Fruit fly (Drosophila melanogaster) whole organism, embryonic: Measurements from ENCODE around the gene Pi4KIIalpha.
A peak's percentile ranks its signal among the peaks of the same experiment; 100 is the strongest.

Experiments used
- Adf1 ChIP-seq: fragments of 200-800 bp; sonication (Bioruptor generic); IDR thresholded peaks from 2 replicates; pipeline ENCODE4 v1.3.6; 2022; ENCODE audit warnings: missing biosample characterization, missing genetic modification characterization
- Asciz ChIP-seq: fragments of 200-800 bp; sonication (Bioruptor generic); optimal IDR thresholded peaks from 2 replicates; lab custom pipeline; 2017; ENCODE audit warnings: missing biosample characterization, mild to moderate bottlenecking, missing genetic modification characterization, missing genetic modification reagents
- CG11696 ChIP-seq: fragments of 200-800 bp; sonication (Bioruptor generic); IDR thresholded peaks from 2 replicates; pipeline ENCODE4 v1.3.6; 2022; ENCODE audit warnings: missing biosample characterization, missing genetic modification characterization
- CG12236 ChIP-seq: fragments of 200-800 bp; sonication (Bioruptor generic); optimal IDR thresholded peaks from 2 replicates; lab custom pipeline; 2016; ENCODE audit warnings: missing biosample characterization, missing genetic modification characterization
- CG12659 ChIP-seq: fragments of 200-800 bp; sonication (Bioruptor generic); optimal IDR thresholded peaks from 3 replicates; lab custom pipeline; 2017; ENCODE audit warnings: mild to moderate bottlenecking, missing biosample characterization, missing genetic modification reagents, missing genetic modification characterization
- CG12769 ChIP-seq: fragments of 200-800 bp; sonication (Bioruptor generic); optimal IDR thresholded peaks from 2 replicates; lab custom pipeline; 2019; ENCODE audit warnings: missing biosample characterization, mild to moderate bottlenecking, missing genetic modification characterization, moderate library complexity
- CG14860 ChIP-seq: fragments of 200-800 bp; sonication (Bioruptor generic); IDR thresholded peaks from 3 replicates; pipeline ENCODE4 v1.3.6; 2022; ENCODE audit warnings: missing biosample characterization, missing genetic modification characterization; ENCODE audit not compliant: partially characterized antibody
- CG15479 ChIP-seq: fragments of 200-800 bp; sonication (Bioruptor generic); optimal IDR thresholded peaks from 3 replicates; lab custom pipeline; 2019; ENCODE audit warnings: missing biosample characterization, mild to moderate bottlenecking, missing genetic modification characterization, moderate library complexity
- CG15514 ChIP-seq: fragments of 200-800 bp; sonication (Bioruptor generic); optimal IDR thresholded peaks from 3 replicates; lab custom pipeline; 2017; ENCODE audit warnings: missing biosample characterization, missing genetic modification characterization, mild to moderate bottlenecking, moderate library complexity, missing genetic modification reagents
- CG17328 ChIP-seq: fragments of 200-800 bp; sonication (Bioruptor generic); IDR thresholded peaks from 2 replicates; pipeline ENCODE4 v1.3.6; 2022; ENCODE audit warnings: missing biosample characterization, missing genetic modification characterization
- CG2199 ChIP-seq: fragments of 200-800 bp; sonication (Bioruptor generic); IDR thresholded peaks from 3 replicates; pipeline ENCODE4 v1.3.6; 2022; ENCODE audit warnings: missing biosample characterization, missing genetic modification characterization
- CG2712 ChIP-seq: fragments of 200-800 bp; optimal IDR thresholded peaks from 3 replicates; lab custom pipeline; 2019; ENCODE audit warnings: missing biosample characterization, mild to moderate bottlenecking, missing genetic modification characterization, moderate library complexity
- CG32767 ChIP-seq: fragments of 200-800 bp; sonication (Bioruptor generic); IDR thresholded peaks from 2 replicates; pipeline ENCODE4 v1.3.6; 2022; ENCODE audit warnings: missing biosample characterization, missing genetic modification characterization
- CG34376 ChIP-seq: fragments of 200-800 bp; sonication (Bioruptor generic); optimal IDR thresholded peaks from 2 replicates; lab custom pipeline; 2018; ENCODE audit warnings: missing biosample characterization, mild to moderate bottlenecking, missing genetic modification characterization
- CG3847 ChIP-seq: fragments of 200-800 bp; sonication (Bioruptor generic); IDR thresholded peaks from 2 replicates; pipeline ENCODE4 v1.3.6; 2022; ENCODE audit warnings: missing biosample characterization, missing genetic modification characterization
- CG4328 ChIP-seq: fragments of 200-800 bp; sonication (Bioruptor generic); optimal IDR thresholded peaks from 3 replicates; lab custom pipeline; 2017; ENCODE audit warnings: missing biosample characterization, missing genetic modification reagents, missing genetic modification characterization
- CG6654 ChIP-seq: fragments of 200-800 bp; sonication (Bioruptor generic); optimal IDR thresholded peaks from 2 replicates; lab custom pipeline; 2017; ENCODE audit warnings: missing biosample characterization, mild to moderate bottlenecking, missing genetic modification characterization
- CG8281 ChIP-seq: fragments of 200-800 bp; sonication (Bioruptor generic); optimal IDR thresholded peaks from 2 replicates; lab custom pipeline; 2018; ENCODE audit warnings: missing biosample characterization, mild to moderate bottlenecking, missing genetic modification characterization, moderate library complexity
- CG8478 ChIP-seq: fragments of >200 bp; optimal IDR thresholded peaks from 2 replicates; lab custom pipeline; 2018
- CG8924 ChIP-seq: fragments of 200-800 bp; optimal IDR thresholded peaks from 3 replicates; lab custom pipeline; 2019; ENCODE audit warnings: missing biosample characterization, mild to moderate bottlenecking, missing genetic modification characterization, moderate library complexity
- CG9876 ChIP-seq: fragments of 200-800 bp; sonication (Bioruptor generic); optimal IDR thresholded peaks from 2 replicates; lab custom pipeline; 2016; ENCODE audit warnings: missing biosample characterization, missing genetic modification characterization
- Chrac-16 ChIP-seq: fragments of 200-800 bp; sonication (Bioruptor generic); optimal IDR thresholded peaks from 3 replicates; lab custom pipeline; 2016; ENCODE audit warnings: missing biosample characterization, missing genetic modification characterization
- D19A ChIP-seq: fragments of 200-800 bp; optimal IDR thresholded peaks from 3 replicates; lab custom pipeline; 2019; ENCODE audit warnings: missing biosample characterization, mild to moderate bottlenecking, missing genetic modification characterization, moderate library complexity
- Dp ChIP-seq: fragments of 200-800 bp; sonication (Bioruptor generic); optimal IDR thresholded peaks from 2 replicates; lab custom pipeline; 2018; ENCODE audit warnings: missing biosample characterization, mild to moderate bottlenecking, missing genetic modification characterization, moderate library complexity
- ERR ChIP-seq: fragments of 200-800 bp; sonication (Bioruptor generic); optimal IDR thresholded peaks from 2 replicates; lab custom pipeline; 2016; ENCODE audit warnings: missing biosample characterization, missing genetic modification characterization
- Elba2 ChIP-seq: fragments of 200-800 bp; sonication (Bioruptor generic); optimal IDR thresholded peaks from 3 replicates; lab custom pipeline; 2016; ENCODE audit warnings: missing biosample characterization, missing genetic modification characterization
- Ets97D ChIP-seq: fragments of 200-800 bp; sonication (Bioruptor generic); optimal IDR thresholded peaks from 3 replicates; lab custom pipeline; 2016; ENCODE audit warnings: missing biosample characterization, missing genetic modification characterization
- Meics ChIP-seq: fragments of 200-800 bp; sonication (Bioruptor generic); optimal IDR thresholded peaks from 2 replicates; lab custom pipeline; 2017; ENCODE audit warnings: missing biosample characterization, mild to moderate bottlenecking, missing genetic modification characterization
- Myb ChIP-seq: fragments of 200-800 bp; sonication (Bioruptor generic); optimal IDR thresholded peaks from 2 replicates; lab custom pipeline; 2016; ENCODE audit warnings: missing biosample characterization, missing genetic modification characterization
- NC2β ChIP-seq: fragments of 200-800 bp; sonication (Bioruptor generic); optimal IDR thresholded peaks from 2 replicates; lab custom pipeline; 2016; ENCODE audit warnings: missing biosample characterization, missing genetic modification characterization
- NfI ChIP-seq: fragments of 200-800 bp; sonication (Bioruptor generic); optimal IDR thresholded peaks from 3 replicates; lab custom pipeline; 2018; ENCODE audit warnings: missing biosample characterization, mild to moderate bottlenecking, missing genetic modification characterization, moderate library complexity
- Oli ChIP-seq: fragments of 200-800 bp; sonication (Bioruptor generic); optimal IDR thresholded peaks from 2 replicates; lab custom pipeline; 2018; ENCODE audit warnings: missing biosample characterization, mild to moderate bottlenecking, missing genetic modification characterization, moderate library complexity
- Sry-β ChIP-seq: fragments of 200-800 bp; sonication (Bioruptor generic); optimal IDR thresholded peaks from 2 replicates; lab custom pipeline; 2018; ENCODE audit warnings: missing biosample characterization, mild to moderate bottlenecking, missing genetic modification characterization, moderate library complexity
- btn ChIP-seq: fragments of 200-800 bp; sonication (Bioruptor generic); optimal IDR thresholded peaks from 2 replicates; lab custom pipeline; 2016; ENCODE audit warnings: missing biosample characterization, missing genetic modification characterization
- cg ChIP-seq: fragments of 200-800 bp; sonication (Bioruptor generic); optimal IDR thresholded peaks from 3 replicates; lab custom pipeline; 2019; ENCODE audit warnings: missing biosample characterization, mild to moderate bottlenecking, missing genetic modification characterization, moderate library complexity
- gfzf ChIP-seq: fragments of 200-800 bp; sonication (Bioruptor generic); optimal IDR thresholded peaks from 2 replicates; lab custom pipeline; 2016; ENCODE audit warnings: missing biosample characterization, mild to moderate bottlenecking, missing genetic modification characterization, moderate library complexity
- grn ChIP-seq: fragments of 200-800 bp; sonication (Bioruptor generic); optimal IDR thresholded peaks from 3 replicates; lab custom pipeline; 2017; ENCODE audit warnings: missing biosample characterization, missing genetic modification characterization
- hbn ChIP-seq: fragments of 200-800 bp; sonication (Bioruptor generic); IDR thresholded peaks from 2 replicates; pipeline ENCODE4 v1.3.6; 2022; ENCODE audit warnings: missing biosample characterization, missing genetic modification characterization; ENCODE audit not compliant: partially characterized antibody
- insv ChIP-seq, 2 experiments: fragments of 200-800 bp; sonication (Bioruptor generic); optimal IDR thresholded peaks; 3 replicates each; lab custom pipeline; 2016 to 2018; ENCODE audit warnings: missing biosample characterization in 2 of 2, missing genetic modification characterization in 2 of 2
- onecut ChIP-seq: fragments of 200-800 bp; sonication (Bioruptor generic); IDR thresholded peaks from 2 replicates; pipeline ENCODE4 v1.3.6; 2022; ENCODE audit warnings: missing biosample characterization, missing genetic modification characterization
- peb ChIP-seq: fragments of 200-800 bp; sonication (Bioruptor generic); IDR thresholded peaks from 2 replicates; pipeline ENCODE4 v1.3.6; 2022; ENCODE audit warnings: missing biosample characterization, missing genetic modification characterization
- sqz ChIP-seq: fragments of 200-800 bp; sonication (Bioruptor generic); optimal IDR thresholded peaks from 3 replicates; lab custom pipeline; 2018; ENCODE audit warnings: missing biosample characterization, mild to moderate bottlenecking, missing genetic modification characterization
- sr ChIP-seq: fragments of 200-800 bp; sonication (Bioruptor generic); IDR thresholded peaks from 3 replicates; pipeline ENCODE4 v1.3.6; 2022; ENCODE audit warnings: missing biosample characterization, missing genetic modification characterization
- stc ChIP-seq: fragments of 200-800 bp; sonication (Bioruptor generic); IDR thresholded peaks from 2 replicates; pipeline ENCODE4 v1.3.6; 2022; ENCODE audit warnings: missing biosample characterization, missing genetic modification characterization
- twi ChIP-seq: fragments of 200-800 bp; optimal IDR thresholded peaks from 2 replicates; lab custom pipeline; 2019; ENCODE audit warnings: missing biosample characterization, mild to moderate bottlenecking, missing genetic modification characterization, moderate library complexity
- zen2 ChIP-seq: fragments of 200-800 bp; sonication (Bioruptor generic); IDR thresholded peaks from 3 replicates; pipeline ENCODE4 v1.3.6; 2022; ENCODE audit warnings: missing biosample characterization, missing genetic modification characterization; ENCODE audit not compliant: partially characterized antibody
- zfh2 ChIP-seq: fragments of 200-800 bp; sonication (Bioruptor generic); optimal IDR thresholded peaks from 2 replicates; lab custom pipeline; 2016; ENCODE audit warnings: missing biosample characterization, missing genetic modification characterization

Gene Pi4KIIalpha

dm6 chr3R:5571756-5572155 lies 8.3 kb upstream of the Pi4KIIalpha start (continued):
- no peak for TF ChIP-seq CG8478 (lab: Kevin White, UChicago)
- no peak for TF ChIP-seq btn (GFP tag; lab: Kevin White, UChicago)
- TF ChIP-seq CG15514 (GFP tag; lab: Kevin White, UChicago) = no peak
- TF ChIP-seq Adf1 (GFP tag; lab: Robert Waterston, UW) = no peak
- no peak for TF ChIP-seq CG3847 (GFP tag; lab: Robert Waterston, UW)
- TF ChIP-seq CG6654 (GFP tag; lab: Kevin White, UChicago) = no peak

dm6 chr3R:5571437-5571750 lies 7.9 kb upstream of the Pi4KIIalpha start:
- TF ChIP-seq ERR (GFP tag; lab: Kevin White, UChicago) = no peak
- TF ChIP-seq NC2β (GFP tag; lab: Kevin White, UChicago) = no peak
- 0 out of 3 replicates have a peak, but pooled peaks have one; percentile 24 for TF ChIP-seq CG2199 (GFP tag; lab: Robert Waterston, UW)
- peak; percentile 17 to 85 for TF ChIP-seq insv (GFP tag; optimal IDR thresholded peaks at IDR 0.05; lab: Kevin White, UChicago)
- TF ChIP-seq twi (tag; lab: Kevin White, UChicago) = peak; percentile 68
- no peak for TF ChIP-seq CG12236 (GFP tag; lab: Kevin White, UChicago)
- TF ChIP-seq CG17328 = 0 out of 2 replicates have a peak, but pooled peaks have one; percentile 1
- TF ChIP-seq Elba2 (GFP tag; lab: Kevin White, UChicago) = peak; percentile 21
- TF ChIP-seq Meics = no peak
- TF ChIP-seq Sry-β = no peak
- no peak for TF ChIP-seq CG11696 (GFP tag; lab: Robert Waterston, UW)
- TF ChIP-seq onecut (GFP tag; lab: Robert Waterston, UW) = peak; percentile 41
- TF ChIP-seq zfh2 (GFP tag; lab: Kevin White, UChicago) = no peak
- no peak for TF ChIP-seq sr
- TF ChIP-seq CG2712 (tag; lab: Kevin White, UChicago) = no peak
- TF ChIP-seq hbn (GFP tag; lab: Robert Waterston, UW) = no peak
- TF ChIP-seq CG4328 (GFP tag; lab: Kevin White, UChicago) = no peak
- no peak for TF ChIP-seq CG12769
- peak; percentile 14 for TF ChIP-seq cg
- no peak for TF ChIP-seq Oli (tag; lab: Kevin White, UChicago)
- TF ChIP-seq NfI (GFP tag; lab: Kevin White, UChicago) = no peak
- peak; percentile 7; the same call in 1 of the 2 replicates for TF ChIP-seq CG32767 (GFP tag; lab: Robert Waterston, UW)
- no peak for TF ChIP-seq peb (GFP tag; lab: Robert Waterston, UW)
- TF ChIP-seq Chrac-16 (GFP tag; lab: Kevin White, UChicago) = no peak
- TF ChIP-seq CG8281 (tag; lab: Kevin White, UChicago) = no peak
- TF ChIP-seq CG9876 (GFP tag; lab: Kevin White, UChicago) = no peak
- no peak for TF ChIP-seq CG34376 (GFP tag; lab: Kevin White, UChicago)
- TF ChIP-seq, all 482 proteins: peak for 8

dm6 chr3R:5570635-5571436 lies 7.4 kb upstream of the Pi4KIIalpha start, which contains the start of gene CRMP:
Gene CRMP (plus strand): TSS chr3R:5571108.
- no peak for TF ChIP-seq D19A
- peak; percentile 92 for TF ChIP-seq grn
- TF ChIP-seq sqz (GFP tag; lab: Kevin White, UChicago) = peak; percentile 62
- TF ChIP-seq Ets97D (GFP tag; lab: Kevin White, UChicago) = no peak
- TF ChIP-seq Dp = peak; percentile 15
- TF ChIP-seq Asciz = peak; percentile 4
- peak; percentile 89 for TF ChIP-seq CG32767 (GFP tag; lab: Robert Waterston, UW)
- TF ChIP-seq hbn (GFP tag; lab: Robert Waterston, UW) = peak; percentile 54
- no peak for TF ChIP-seq CG14860
- TF ChIP-seq stc (GFP tag; lab: Robert Waterston, UW) = no peak
- TF ChIP-seq gfzf (GFP tag; lab: Kevin White, UChicago) = peak; percentile 65
- TF ChIP-seq CG8924 (tag; lab: Kevin White, UChicago) = peak; percentile 15
- TF ChIP-seq Myb (GFP tag; lab: Kevin White, UChicago) = peak; percentile 60
- TF ChIP-seq CG12659 (GFP tag; lab: Kevin White, UChicago) = peak; percentile 25
- peak; percentile 24; the same call in 1 of the 3 replicates for TF ChIP-seq zen2 (GFP tag; lab: Robert Waterston, UW)
- peak; percentile 38 for TF ChIP-seq CG15479 (GFP tag; lab: Kevin White, UChicago)
